Fruit fly (Drosophila melanogaster) whole organism, embryonic: ENCODE measurements around the gene CG34425.

Experiments used
- Atf3 ChIP-seq: fragments of 200-800 bp; sonication (Bioruptor generic); optimal IDR thresholded peaks from 3 replicates; lab custom pipeline; 2016; ENCODE audit warnings: missing biosample characterization, missing genetic modification characterization
- B-H2 ChIP-seq: fragments of 200-800 bp; sonication (Bioruptor generic); optimal IDR thresholded peaks from 2 replicates; lab custom pipeline; 2018; ENCODE audit warnings: missing biosample characterization, mild to moderate bottlenecking, missing genetic modification characterization
- BEAF-32 ChIP-seq: fragments of 200-800 bp; sonication (Bioruptor generic); optimal IDR thresholded peaks from 3 replicates; lab custom pipeline; 2017; ENCODE audit warnings: missing biosample characterization, missing genetic modification characterization, mild to moderate bottlenecking, moderate library complexity, missing genetic modification reagents
- Bgb ChIP-seq: fragments of 200-800 bp; sonication (Bioruptor generic); IDR thresholded peaks from 2 replicates; pipeline ENCODE4 v1.3.6; 2022; ENCODE audit warnings: missing biosample characterization, missing genetic modification characterization; ENCODE audit not compliant: partially characterized antibody
- Bteb2 ChIP-seq: fragments of 200-800 bp; sonication (Bioruptor generic); optimal IDR thresholded peaks from 2 replicates; lab custom pipeline; 2016; ENCODE audit warnings: missing biosample characterization, missing genetic modification characterization
- CG11504 ChIP-seq: fragments of 200-800 bp; sonication (Bioruptor generic); optimal IDR thresholded peaks from 3 replicates; lab custom pipeline; 2019; ENCODE audit warnings: missing biosample characterization, mild to moderate bottlenecking, missing genetic modification characterization, moderate library complexity
- CG12391 ChIP-seq: fragments of 200-800 bp; sonication (Bioruptor generic); optimal IDR thresholded peaks from 3 replicates; lab custom pipeline; 2018; ENCODE audit warnings: missing biosample characterization, mild to moderate bottlenecking, missing genetic modification characterization, moderate library complexity
- CG14860 ChIP-seq: fragments of 200-800 bp; sonication (Bioruptor generic); IDR thresholded peaks from 3 replicates; pipeline ENCODE4 v1.3.6; 2022; ENCODE audit warnings: missing biosample characterization, missing genetic modification characterization; ENCODE audit not compliant: partially characterized antibody
- CG16863 ChIP-seq: fragments of 200-800 bp; sonication (Bioruptor generic); optimal IDR thresholded peaks from 3 replicates; lab custom pipeline; 2016; ENCODE audit warnings: missing biosample characterization, missing genetic modification characterization
- CG17361 ChIP-seq: fragments of 200-800 bp; sonication (Bioruptor generic); IDR thresholded peaks from 3 replicates; pipeline ENCODE4 v1.3.6; 2022; ENCODE audit warnings: missing biosample characterization, missing genetic modification characterization
- CG17912 ChIP-seq: fragments of 200-800 bp; sonication (Bioruptor generic); optimal IDR thresholded peaks from 2 replicates; lab custom pipeline; 2018; ENCODE audit warnings: missing biosample characterization, mild to moderate bottlenecking, missing genetic modification characterization
- CG18476 ChIP-seq: fragments of 200-800 bp; sonication (Bioruptor generic); optimal IDR thresholded peaks from 2 replicates; lab custom pipeline; 2016; ENCODE audit warnings: missing biosample characterization, mild to moderate bottlenecking, missing genetic modification characterization
- CG18619 ChIP-seq: fragments of 200-800 bp; sonication (Bioruptor generic); optimal IDR thresholded peaks from 3 replicates; lab custom pipeline; 2017; ENCODE audit warnings: missing biosample characterization, mild to moderate bottlenecking, missing genetic modification characterization
- CG18764 ChIP-seq: fragments of 200-800 bp; sonication (Bioruptor generic); optimal IDR thresholded peaks from 3 replicates; lab custom pipeline; 2016; ENCODE audit warnings: missing biosample characterization, missing genetic modification characterization
- CG30020 ChIP-seq: fragments of 200-800 bp; optimal IDR thresholded peaks from 2 replicates; lab custom pipeline; 2019; ENCODE audit warnings: missing biosample characterization, mild to moderate bottlenecking, missing genetic modification characterization, moderate library complexity
- CG3065 ChIP-seq: fragments of 200-800 bp; sonication (Bioruptor generic); optimal IDR thresholded peaks from 2 replicates; lab custom pipeline; 2016; ENCODE audit warnings: missing biosample characterization, missing genetic modification characterization
- CG34224 ChIP-seq: fragments of 200-800 bp; sonication (Bioruptor generic); IDR thresholded peaks from 3 replicates; pipeline ENCODE4 v1.3.6; 2022; ENCODE audit warnings: missing biosample characterization, missing genetic modification characterization; ENCODE audit not compliant: partially characterized antibody
- CG8388 ChIP-seq: fragments of 200-800 bp; sonication (Bioruptor generic); optimal IDR thresholded peaks from 2 replicates; lab custom pipeline; 2019; ENCODE audit warnings: missing biosample characterization, mild to moderate bottlenecking, missing genetic modification characterization, moderate library complexity
- CHES-1-like ChIP-seq: fragments of 200-800 bp; sonication (Bioruptor generic); optimal IDR thresholded peaks from 2 replicates; lab custom pipeline; 2016; ENCODE audit warnings: missing biosample characterization, missing genetic modification characterization
- Doc3 ChIP-seq: fragments of 200-800 bp; sonication (Bioruptor generic); IDR thresholded peaks from 3 replicates; pipeline ENCODE4 v1.3.6; 2022; ENCODE audit warnings: missing biosample characterization, missing genetic modification characterization; ENCODE audit not compliant: partially characterized antibody
- Ets65A ChIP-seq: fragments of 200-800 bp; sonication (Bioruptor generic); peaks from one replicate; lab custom pipeline; 2016; ENCODE audit warnings: missing biosample characterization, missing genetic modification characterization
- Neu2 ChIP-seq: fragments of 200-800 bp; sonication (Bioruptor generic); optimal IDR thresholded peaks from 3 replicates; lab custom pipeline; 2016; ENCODE audit warnings: missing biosample characterization, missing genetic modification characterization, borderline replicate concordance
- Ravus ChIP-seq: fragments of 200-800 bp; sonication (Bioruptor generic); IDR thresholded peaks from 2 replicates; pipeline ENCODE4 v1.3.6; 2022; ENCODE audit warnings: missing biosample characterization, missing genetic modification characterization
- Scr ChIP-seq: fragments of 200-800 bp; sonication (Bioruptor generic); IDR thresholded peaks from 2 replicates; pipeline ENCODE4 v1.3.6; 2022; ENCODE audit warnings: missing biosample characterization, missing genetic modification characterization; ENCODE audit not compliant: partially characterized antibody
- Sry-δ ChIP-seq: fragments of 200-800 bp; sonication (Bioruptor generic); optimal IDR thresholded peaks from 2 replicates; lab custom pipeline; 2016; ENCODE audit warnings: missing biosample characterization, missing genetic modification characterization
- Tbp ChIP-seq: fragments of >200 bp; optimal IDR thresholded peaks from 2 replicates; lab custom pipeline; 2018; ENCODE audit warnings: missing biosample characterization, missing genetic modification characterization
- bbx ChIP-seq: fragments of 200-800 bp; sonication (Bioruptor generic); IDR thresholded peaks from 2 replicates; pipeline ENCODE4 v1.3.6; 2022; ENCODE audit warnings: missing biosample characterization, missing genetic modification characterization; ENCODE audit not compliant: partially characterized antibody
- gem ChIP-seq: fragments of 200-800 bp; sonication (Bioruptor generic); optimal IDR thresholded peaks from 2 replicates; lab custom pipeline; 2019; ENCODE audit warnings: missing biosample characterization, mild to moderate bottlenecking, missing genetic modification characterization, moderate library complexity
- grn ChIP-seq: fragments of 200-800 bp; sonication (Bioruptor generic); optimal IDR thresholded peaks from 3 replicates; lab custom pipeline; 2017; ENCODE audit warnings: missing biosample characterization, missing genetic modification characterization
- hbn ChIP-seq: fragments of 200-800 bp; sonication (Bioruptor generic); IDR thresholded peaks from 2 replicates; pipeline ENCODE4 v1.3.6; 2022; ENCODE audit warnings: missing biosample characterization, missing genetic modification characterization; ENCODE audit not compliant: partially characterized antibody
- inv ChIP-seq: fragments of 200-800 bp; sonication (Bioruptor generic); IDR thresholded peaks from 2 replicates; pipeline ENCODE4 v1.3.6; 2022; ENCODE audit warnings: missing biosample characterization, missing genetic modification characterization; ENCODE audit not compliant: partially characterized antibody
- knrl ChIP-seq: fragments of 200-800 bp; sonication (Bioruptor generic); IDR thresholded peaks from 3 replicates; pipeline ENCODE4 v1.3.6; 2022; ENCODE audit warnings: missing biosample characterization, missing genetic modification characterization; ENCODE audit not compliant: partially characterized antibody
- lab ChIP-seq: fragments of 200-800 bp; sonication (Bioruptor generic); optimal IDR thresholded peaks from 3 replicates; lab custom pipeline; 2017; ENCODE audit warnings: missing biosample characterization, missing genetic modification characterization, mild to moderate bottlenecking, moderate library complexity, missing genetic modification reagents
- otp ChIP-seq: fragments of 200-800 bp; sonication (Bioruptor generic); IDR thresholded peaks from 3 replicates; pipeline ENCODE4, ENCODE4 v1.3.6; 2022; ENCODE audit warnings: missing biosample characterization, missing genetic modification characterization
- pros ChIP-seq: fragments of 200-800 bp; sonication (Bioruptor generic); optimal IDR thresholded peaks from 3 replicates; lab custom pipeline; 2019; ENCODE audit warnings: missing biosample characterization, mild to moderate bottlenecking, missing genetic modification characterization, moderate library complexity
- ranshi ChIP-seq: fragments of 200-800 bp; sonication (Bioruptor generic); IDR thresholded peaks from 2 replicates; pipeline ENCODE4 v1.3.6; 2022; ENCODE audit warnings: missing biosample characterization, missing genetic modification characterization
- ro ChIP-seq: fragments of 200-800 bp; sonication (Bioruptor generic); IDR thresholded peaks from 2 replicates; pipeline ENCODE4 v1.3.6; 2022; ENCODE audit warnings: missing biosample characterization, missing genetic modification characterization
- row ChIP-seq: fragments of 200-800 bp; sonication (Bioruptor generic); IDR thresholded peaks from 3 replicates; pipeline ENCODE4 v1.3.6; 2022; ENCODE audit warnings: missing biosample characterization, missing genetic modification characterization
- slou ChIP-seq: fragments of 200-800 bp; sonication (Bioruptor generic); optimal IDR thresholded peaks from 3 replicates; lab custom pipeline; 2016; ENCODE audit warnings: missing biosample characterization, missing genetic modification characterization
- sqz ChIP-seq: fragments of 200-800 bp; sonication (Bioruptor generic); optimal IDR thresholded peaks from 3 replicates; lab custom pipeline; 2018; ENCODE audit warnings: missing biosample characterization, mild to moderate bottlenecking, missing genetic modification characterization
- stc ChIP-seq: fragments of 200-800 bp; sonication (Bioruptor generic); IDR thresholded peaks from 2 replicates; pipeline ENCODE4 v1.3.6; 2022; ENCODE audit warnings: missing biosample characterization, missing genetic modification characterization
- toy ChIP-seq: fragments of 200-800 bp; sonication (Bioruptor generic); IDR thresholded peaks from 2 replicates; pipeline ENCODE4 v1.3.6; 2022; ENCODE audit warnings: missing biosample characterization, missing genetic modification characterization
- tup ChIP-seq: fragments of 200-800 bp; sonication (Bioruptor generic); optimal IDR thresholded peaks from 2 replicates; lab custom pipeline; 2016; ENCODE audit warnings: missing biosample characterization, mild to moderate bottlenecking, missing genetic modification characterization, moderate library complexity
- usp ChIP-seq: fragments of >200 bp; optimal IDR thresholded peaks from 2 replicates; lab custom pipeline; 2017; ENCODE audit warnings: missing biosample characterization, missing genetic modification characterization
- wek ChIP-seq: fragments of 200-800 bp; sonication (Bioruptor generic); optimal IDR thresholded peaks from 3 replicates; lab custom pipeline; 2018; ENCODE audit warnings: missing biosample characterization, mild to moderate bottlenecking, missing genetic modification characterization, moderate library complexity
- zfh2 ChIP-seq: fragments of 200-800 bp; sonication (Bioruptor generic); optimal IDR thresholded peaks from 2 replicates; lab custom pipeline; 2016; ENCODE audit warnings: missing biosample characterization, missing genetic modification characterization

The CG34425 gene

DNA sequence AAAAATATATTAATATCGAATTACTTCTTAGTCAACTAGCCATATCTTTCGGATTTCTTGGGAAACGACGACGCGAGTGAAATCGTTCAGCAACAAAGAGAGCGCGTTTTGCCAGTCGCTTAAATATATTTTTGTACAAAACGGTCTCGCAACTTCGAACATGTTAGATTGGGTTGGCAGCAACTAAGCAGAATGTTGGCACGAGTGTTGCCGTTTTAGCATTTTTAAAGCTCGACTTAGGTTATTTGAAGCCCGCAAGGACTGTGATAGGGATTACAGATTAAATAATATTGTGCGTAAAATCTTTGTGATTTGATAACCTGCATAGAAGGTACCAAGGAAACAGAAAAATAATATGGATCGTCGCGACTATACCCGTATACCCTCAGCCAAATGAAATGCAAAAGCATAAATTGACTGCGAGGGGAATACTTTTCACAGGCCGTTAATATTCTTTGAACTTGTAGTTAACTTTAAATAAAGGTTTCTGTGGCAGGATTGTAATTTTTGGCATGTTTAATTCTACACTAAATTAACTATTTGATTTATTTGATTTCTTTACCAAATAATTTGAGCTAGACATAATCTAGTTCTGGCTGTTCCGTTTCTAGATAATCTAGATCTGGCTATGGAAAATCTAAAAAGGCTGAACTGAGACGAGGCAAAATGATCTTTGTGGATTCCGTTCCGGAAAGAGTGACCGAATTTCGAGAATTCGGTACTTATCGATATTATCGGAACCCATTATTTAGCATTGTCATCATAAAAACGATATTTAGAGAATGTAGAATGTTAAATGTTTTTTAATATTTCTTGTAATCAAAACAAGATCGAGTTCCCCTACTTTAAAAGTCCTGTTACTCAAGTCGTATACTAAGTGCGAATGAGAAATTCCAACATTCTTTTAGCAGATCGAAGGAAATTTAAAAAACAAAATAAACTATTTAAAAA is 26.9 kb downstream of the CG34425 start, which contains the start of gene CG31523 (continued):
- TF ChIP-seq Ets65A (GFP tag; lab: Kevin White, UChicago) (peak; percentile 81), CG14860 (GFP tag; lab: Robert Waterston, UW) (peak; percentile 55; the same call in 2 of the 3 replicates), BEAF-32 (GFP tag; lab: Kevin White, UChicago) (peak; percentile 78), lab (GFP tag; lab: Kevin White, UChicago) (no peak), CG17361 (GFP tag; lab: Robert Waterston, UW) (peak; percentile 53; the same call in 2 of the 3 replicates), inv (GFP tag; lab: Robert Waterston, UW) (peak; percentile 75), Sry-δ (peak; percentile 57), slou (no peak), wek (no peak), Neu2 (GFP tag; lab: Kevin White, UChicago) (no peak), Bgb (peak; percentile 85), toy (no peak), Ravus (GFP tag; lab: Robert Waterston, UW) (no peak), CG34224 (peak; percentile 70; the same call in 2 of the 3 replicates), knrl (peak; percentile 72), CG12391 (peak; percentile 22), hbn (GFP tag; lab: Robert Waterston, UW) (peak; percentile 76), sqz (GFP tag; lab: Kevin White, UChicago) (no peak), Scr (GFP tag; lab: Robert Waterston, UW) (peak; percentile 77), zfh2 (no peak), ro (no peak), bbx (GFP tag; lab: Robert Waterston, UW) (peak; percentile 58; the same call in 1 of the 2 replicates), Tbp (peak; percentile 99), CG18619 (GFP tag; lab: Kevin White, UChicago) (peak; percentile 27), stc (GFP tag; lab: Robert Waterston, UW) (no peak), Doc3 (GFP tag; lab: Robert Waterston, UW) (peak; percentile 58)

DNA sequence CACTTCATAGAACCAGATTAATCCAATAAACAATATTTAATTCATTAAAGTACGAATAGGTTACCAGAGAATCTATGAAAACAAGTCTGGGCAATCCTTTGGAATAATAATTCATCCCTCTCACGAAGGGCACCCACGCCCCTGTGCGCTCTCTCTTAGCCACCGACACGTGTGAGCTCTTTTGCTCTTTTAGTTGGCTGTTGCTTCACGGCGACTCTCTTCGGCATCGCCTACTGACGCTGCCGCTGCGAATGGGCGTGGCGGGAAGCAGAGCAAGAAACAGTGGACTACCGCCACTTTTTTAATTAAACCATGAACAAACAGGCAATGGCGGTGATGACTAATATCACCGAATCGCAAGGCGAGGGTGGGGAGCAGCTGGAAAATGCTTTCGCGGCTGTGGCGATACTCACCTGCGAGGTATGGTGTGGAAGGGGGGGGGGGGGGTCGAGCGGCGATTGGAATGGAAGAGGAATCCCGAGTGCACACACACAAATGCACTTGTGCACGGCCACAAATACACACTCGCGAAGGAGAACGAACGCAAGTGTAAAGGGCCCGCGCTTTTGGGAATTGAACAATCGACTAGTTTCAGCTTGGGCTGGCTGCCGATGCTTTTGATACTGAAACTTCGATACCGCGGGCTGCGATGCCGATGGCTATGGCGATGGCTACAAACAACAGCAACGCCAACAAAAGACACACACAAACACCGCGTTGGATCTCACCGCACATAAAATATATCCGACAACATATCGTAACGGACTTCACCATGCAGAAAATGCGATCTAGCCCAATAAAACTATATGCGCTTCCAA is 27.7 kb downstream of the CG34425 start:
- TF ChIP-seq hbn (GFP tag; lab: Robert Waterston, UW) (peak; percentile 21; the same call in 1 of the 2 replicates), CG3065 (peak; percentile 99), CG30020 (tag; lab: Kevin White, UChicago) (peak; percentile 22), Bteb2 (peak; percentile 91), tup (GFP tag; lab: Kevin White, UChicago) (peak; percentile 81), CG18476 (GFP tag; lab: Kevin White, UChicago) (peak; percentile 84), otp (peak; percentile 90), CG8388 (GFP tag; lab: Kevin White, UChicago) (peak; percentile 84), gem (tag; lab: Kevin White, UChicago) (peak; percentile 91), ranshi (GFP tag; lab: Robert Waterston, UW) (peak; percentile 89), pros (peak; percentile 85), B-H2 (GFP tag; lab: Kevin White, UChicago) (peak; percentile 47), Atf3 (GFP tag; lab: Kevin White, UChicago) (no peak), Neu2 (GFP tag; lab: Kevin White, UChicago) (peak; percentile 11), CHES-1-like (GFP tag; lab: Kevin White, UChicago) (peak; percentile 85), CG11504 (tag; lab: Kevin White, UChicago) (peak; percentile 84), CG18764 (GFP tag; lab: Kevin White, UChicago) (peak; percentile 70), row (peak; percentile 87), CG16863 (GFP tag; lab: Kevin White, UChicago) (peak; percentile 79), CG17912 (GFP tag; lab: Kevin White, UChicago) (no peak), usp (GFP tag; lab: Kevin White, UChicago) (no peak), grn (GFP tag; lab: Kevin White, UChicago) (peak; percentile 25)
